Fruit fly (Drosophila melanogaster) whole organism, embryonic: ENCODE results near the gene Acat1.

Experiments used
- BtbVII ChIP-seq: fragments of 200-800 bp; sonication (Bioruptor generic); optimal IDR thresholded peaks from 3 replicates; lab custom pipeline; 2017; ENCODE audit warnings: missing biosample characterization, mild to moderate bottlenecking, missing genetic modification characterization
- CG10431 ChIP-seq: fragments of 200-800 bp; sonication (Bioruptor generic); optimal IDR thresholded peaks from 3 replicates; lab custom pipeline; 2018; ENCODE audit warnings: missing biosample characterization, mild to moderate bottlenecking, missing genetic modification characterization
- CG10654 ChIP-seq: fragments of 200-800 bp; sonication (Bioruptor generic); optimal IDR thresholded peaks from 2 replicates; lab custom pipeline; 2016; ENCODE audit warnings: missing biosample characterization, missing genetic modification characterization
- CG11723 ChIP-seq: fragments of 200-800 bp; sonication (Bioruptor generic); optimal IDR thresholded peaks from 2 replicates; lab custom pipeline; 2017; ENCODE audit warnings: missing biosample characterization, mild to moderate bottlenecking, missing genetic modification characterization
- CG12744 ChIP-seq: fragments of 200-800 bp; sonication (Bioruptor generic); optimal IDR thresholded peaks from 2 replicates; lab custom pipeline; 2016; ENCODE audit warnings: missing biosample characterization, missing genetic modification characterization
- CG15514 ChIP-seq: fragments of 200-800 bp; sonication (Bioruptor generic); optimal IDR thresholded peaks from 3 replicates; lab custom pipeline; 2017; ENCODE audit warnings: missing biosample characterization, missing genetic modification characterization, mild to moderate bottlenecking, moderate library complexity, missing genetic modification reagents
- CG15696 ChIP-seq: fragments of 200-800 bp; sonication (Bioruptor generic); optimal IDR thresholded peaks from 2 replicates; lab custom pipeline; 2019; ENCODE audit warnings: missing biosample characterization, mild to moderate bottlenecking, missing genetic modification characterization, moderate library complexity
- CG17186 ChIP-seq: fragments of 200-800 bp; sonication (Bioruptor generic); optimal IDR thresholded peaks from 3 replicates; lab custom pipeline; 2017; ENCODE audit warnings: missing biosample characterization, missing genetic modification reagents, missing genetic modification characterization
- CG18599 ChIP-seq: fragments of 200-800 bp; sonication (Bioruptor generic); optimal IDR thresholded peaks from 3 replicates; lab custom pipeline; 2017; ENCODE audit warnings: missing biosample characterization, missing genetic modification characterization, mild to moderate bottlenecking, moderate library complexity, missing genetic modification reagents
- CG2889 ChIP-seq: fragments of 200-800 bp; sonication (Bioruptor generic); IDR thresholded peaks from 3 replicates; pipeline ENCODE4 v1.3.6; 2022; ENCODE audit warnings: missing biosample characterization, missing genetic modification characterization
- CG4854 ChIP-seq: fragments of 200-800 bp; sonication (Bioruptor generic); optimal IDR thresholded peaks from 2 replicates; lab custom pipeline; 2016; ENCODE audit warnings: missing biosample characterization, missing genetic modification characterization, inconsistent platforms
- CG6689 ChIP-seq: fragments of 200-800 bp; sonication (Bioruptor generic); IDR thresholded peaks from 2 replicates; pipeline ENCODE4 v1.3.6; 2022; ENCODE audit warnings: missing biosample characterization, missing genetic modification characterization
- CG7357 ChIP-seq: fragments of 200-800 bp; sonication (Bioruptor generic); IDR thresholded peaks from 3 replicates; pipeline ENCODE4 v1.3.6; 2022; ENCODE audit warnings: missing biosample characterization, missing genetic modification characterization
- CG9797 ChIP-seq: fragments of 200-800 bp; sonication (Bioruptor generic); optimal IDR thresholded peaks from 3 replicates; lab custom pipeline; 2018; ENCODE audit warnings: missing biosample characterization, mild to moderate bottlenecking, missing genetic modification characterization
- CHES-1-like ChIP-seq: fragments of 200-800 bp; sonication (Bioruptor generic); optimal IDR thresholded peaks from 2 replicates; lab custom pipeline; 2016; ENCODE audit warnings: missing biosample characterization, missing genetic modification characterization
- Camta ChIP-seq: fragments of 200-800 bp; sonication (Bioruptor generic); optimal IDR thresholded peaks from 2 replicates; lab custom pipeline; 2016; ENCODE audit warnings: missing biosample characterization, missing genetic modification characterization
- CrebB ChIP-seq: fragments of 200-800 bp; sonication (Bioruptor generic); optimal IDR thresholded peaks from 3 replicates; lab custom pipeline; 2018; ENCODE audit warnings: missing biosample characterization, mild to moderate bottlenecking, missing genetic modification characterization
- Dek ChIP-seq: fragments of 200-800 bp; sonication (Bioruptor generic); optimal IDR thresholded peaks from 3 replicates; lab custom pipeline; 2019; ENCODE audit warnings: missing biosample characterization, mild to moderate bottlenecking, missing genetic modification characterization, moderate library complexity
- Fer3 ChIP-seq: fragments of 200-800 bp; sonication (Bioruptor generic); optimal IDR thresholded peaks from 2 replicates; lab custom pipeline; 2018; ENCODE audit warnings: missing biosample characterization, mild to moderate bottlenecking, missing genetic modification characterization, moderate library complexity
- Gsc ChIP-seq: fragments of 200-800 bp; sonication (Bioruptor generic); IDR thresholded peaks from 2 replicates; pipeline ENCODE4 v1.3.6; 2022; ENCODE audit warnings: missing biosample characterization, missing genetic modification characterization
- H15 ChIP-seq: fragments of 200-800 bp; sonication (Bioruptor generic); IDR thresholded peaks from 3 replicates; pipeline ENCODE4 v1.3.6; 2022; ENCODE audit warnings: missing biosample characterization, missing genetic modification characterization
- Hand ChIP-seq: fragments of 200-800 bp; sonication (Bioruptor generic); optimal IDR thresholded peaks from 2 replicates; lab custom pipeline; 2017; ENCODE audit warnings: mild to moderate bottlenecking, missing biosample characterization, missing genetic modification reagents, missing genetic modification characterization
- Hr78 ChIP-seq, 2 experiments: fragments of 200-800 bp in 1 of 2; fragments of >200 bp in 1 of 2; sonication (Bioruptor generic) in 1 of 2; optimal IDR thresholded peaks; 2 replicates each; lab custom pipeline; 2017 to 2019; ENCODE audit warnings: missing biosample characterization in 2 of 2, missing genetic modification characterization in 2 of 2, mild to moderate bottlenecking in 1 of 2, moderate library complexity in 1 of 2
- Oaz ChIP-seq: fragments of 200-800 bp; sonication (Bioruptor generic); IDR thresholded peaks from 2 replicates; pipeline ENCODE4 v1.3.6; 2022; ENCODE audit warnings: missing biosample characterization, missing genetic modification characterization
- Rx ChIP-seq: fragments of 200-800 bp; sonication (Bioruptor generic); IDR thresholded peaks from 2 replicates; pipeline ENCODE4 v1.3.6; 2022; ENCODE audit warnings: missing biosample characterization, missing genetic modification characterization
- Ssrp ChIP-seq: fragments of 200-800 bp; sonication (Bioruptor generic); optimal IDR thresholded peaks from 2 replicates; lab custom pipeline; 2018; ENCODE audit warnings: missing biosample characterization, mild to moderate bottlenecking, missing genetic modification characterization, moderate library complexity
- ara ChIP-seq: fragments of 200-800 bp; sonication (Bioruptor generic); IDR thresholded peaks from 2 replicates; pipeline ENCODE4 v1.3.6; 2022; ENCODE audit warnings: missing biosample characterization, missing genetic modification characterization
- bbx ChIP-seq: fragments of 200-800 bp; sonication (Bioruptor generic); IDR thresholded peaks from 2 replicates; pipeline ENCODE4 v1.3.6; 2022; ENCODE audit warnings: missing biosample characterization, missing genetic modification characterization; ENCODE audit not compliant: partially characterized antibody
- chn ChIP-seq: fragments of 200-800 bp; sonication (Bioruptor generic); optimal IDR thresholded peaks from 2 replicates; lab custom pipeline; 2016; ENCODE audit warnings: missing biosample characterization, missing genetic modification characterization
- dmrt11E ChIP-seq: fragments of 200-800 bp; sonication (Bioruptor generic); optimal IDR thresholded peaks from 3 replicates; lab custom pipeline; 2018; ENCODE audit warnings: missing biosample characterization, mild to moderate bottlenecking, missing genetic modification characterization, moderate library complexity
- ems ChIP-seq: fragments of 200-800 bp; sonication (Bioruptor generic); optimal IDR thresholded peaks from 3 replicates; lab custom pipeline; 2016; ENCODE audit warnings: missing biosample characterization, missing genetic modification characterization
- eyg ChIP-seq: fragments of 200-800 bp; sonication (Bioruptor generic); optimal IDR thresholded peaks from 3 replicates; lab custom pipeline; 2016; ENCODE audit warnings: missing biosample characterization, missing genetic modification characterization
- fd96Cb ChIP-seq: fragments of 200-800 bp; sonication (Bioruptor generic); optimal IDR thresholded peaks from 2 replicates; lab custom pipeline; 2018; ENCODE audit warnings: missing biosample characterization, mild to moderate bottlenecking, missing genetic modification characterization, moderate library complexity
- gcm ChIP-seq: fragments of 200-800 bp; sonication (Bioruptor generic); optimal IDR thresholded peaks from 2 replicates; lab custom pipeline; 2019; ENCODE audit warnings: missing biosample characterization, mild to moderate bottlenecking, missing genetic modification characterization, moderate library complexity
- h ChIP-seq: fragments of >200 bp; optimal IDR thresholded peaks from 2 replicates; lab custom pipeline; 2017
- hth ChIP-seq: fragments of >200 bp; optimal IDR thresholded peaks from 2 replicates; lab custom pipeline; 2017; ENCODE audit warnings: inconsistent platforms
- lola ChIP-seq, 3 experiments: fragments of >200 bp in 2 of 3; fragments of 200-800 bp in 1 of 3; sonication (Bioruptor generic) in 1 of 3; optimal IDR thresholded peaks; 2 replicates each; lab custom pipeline; 2017 to 2019; ENCODE audit warnings: missing biosample characterization in 3 of 3, missing genetic modification characterization in 3 of 3, mild to moderate bottlenecking in 1 of 3, moderate library complexity in 1 of 3
- nerfin-1 ChIP-seq: fragments of 200-800 bp; sonication (Bioruptor generic); optimal IDR thresholded peaks from 3 replicates; lab custom pipeline; 2019; ENCODE audit warnings: missing biosample characterization, mild to moderate bottlenecking, missing genetic modification characterization, moderate library complexity
- org-1 ChIP-seq: fragments of 200-800 bp; sonication (Bioruptor generic); optimal IDR thresholded peaks from 2 replicates; lab custom pipeline; 2017; ENCODE audit warnings: missing biosample characterization, missing genetic modification characterization
- pfk ChIP-seq: fragments of 200-800 bp; sonication (Bioruptor generic); optimal IDR thresholded peaks from 2 replicates; lab custom pipeline; 2018; ENCODE audit warnings: missing biosample characterization, mild to moderate bottlenecking, missing genetic modification characterization, moderate library complexity
- pita ChIP-seq: fragments of 200-800 bp; sonication (Bioruptor generic); optimal IDR thresholded peaks from 2 replicates; lab custom pipeline; 2017; ENCODE audit warnings: missing biosample characterization, mild to moderate bottlenecking, missing genetic modification characterization
- psq ChIP-seq: fragments of 200-800 bp; sonication (Bioruptor generic); optimal IDR thresholded peaks from 2 replicates; lab custom pipeline; 2017; ENCODE audit warnings: missing biosample characterization, missing genetic modification characterization
- seq ChIP-seq: fragments of 200-800 bp; sonication (Bioruptor generic); IDR thresholded peaks from 2 replicates; pipeline ENCODE4 v1.3.6; 2022; ENCODE audit warnings: missing biosample characterization, missing genetic modification characterization
- stwl ChIP-seq: fragments of 200-800 bp; sonication (Bioruptor generic); optimal IDR thresholded peaks from 3 replicates; lab custom pipeline; 2018; ENCODE audit warnings: missing biosample characterization, mild to moderate bottlenecking, missing genetic modification characterization, moderate library complexity
- sug ChIP-seq: fragments of 200-800 bp; optimal IDR thresholded peaks from 2 replicates; lab custom pipeline; 2019; ENCODE audit warnings: missing biosample characterization, mild to moderate bottlenecking, missing genetic modification characterization, moderate library complexity
- unc-4 ChIP-seq: fragments of 200-800 bp; sonication (Bioruptor generic); IDR thresholded peaks from 2 replicates; pipeline ENCODE4 v1.3.6; 2022; ENCODE audit warnings: missing biosample characterization, missing genetic modification characterization; ENCODE audit not compliant: partially characterized antibody
- vfl ChIP-seq: fragments of 200-800 bp; sonication (Bioruptor generic); optimal IDR thresholded peaks from 2 replicates; lab custom pipeline; 2016; ENCODE audit warnings: missing biosample characterization, missing genetic modification characterization
- wor ChIP-seq: fragments of 200-800 bp; sonication (Bioruptor generic); IDR thresholded peaks from 2 replicates; pipeline ENCODE4 v1.3.6; 2022; ENCODE audit warnings: missing biosample characterization, missing genetic modification characterization

Acat1 gene

DNA sequence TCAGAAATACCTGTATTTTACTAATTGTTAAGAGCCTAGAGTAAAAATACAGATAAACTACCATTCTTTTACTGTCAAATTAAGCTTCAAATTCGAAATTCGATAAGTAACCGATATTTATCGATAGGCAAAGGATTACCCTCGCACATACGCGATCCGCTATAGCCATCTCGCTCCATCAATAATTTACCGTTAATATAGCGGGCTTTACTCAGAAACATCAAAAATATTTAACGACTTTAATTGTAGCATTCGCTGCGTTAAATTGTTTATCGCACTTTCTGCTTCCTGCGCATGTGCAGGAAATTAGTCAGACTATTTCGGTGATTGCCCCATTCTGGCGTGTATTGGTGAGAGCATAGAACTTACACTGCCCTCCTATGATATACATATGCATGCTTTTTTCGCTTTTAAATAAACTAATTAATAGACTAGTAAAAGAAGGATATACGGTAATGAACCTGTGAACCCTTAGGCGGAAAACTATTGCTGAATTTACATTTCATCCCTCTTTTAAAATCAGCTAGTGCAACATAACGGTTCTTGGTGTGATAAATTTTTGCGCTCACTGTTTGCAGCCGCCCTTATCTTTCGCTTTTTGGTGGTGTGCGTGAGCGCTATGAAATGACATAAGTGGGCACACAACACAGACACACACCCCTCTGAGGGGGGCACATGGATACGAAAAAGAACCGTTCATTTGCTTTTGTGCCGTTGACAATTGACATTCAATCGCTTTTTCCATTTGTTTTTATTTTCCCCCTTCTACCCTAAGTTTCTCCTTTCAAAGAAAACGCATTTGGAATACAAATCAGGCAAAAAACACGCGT lies 19.9 kb upstream of the Acat1 start, which contains the start of the genes dpr14 and spidey (continued):
- TF ChIP-seq CG7357 (GFP tag; lab: Robert Waterston, UW) (peak; percentile 79), vfl (peak; percentile 80), pfk (GFP tag; lab: Kevin White, UChicago) (peak; percentile 12), stwl (tag; lab: Kevin White, UChicago) (no peak), dmrt11E (tag; lab: Kevin White, UChicago) (peak; percentile 73), CG10431 (GFP tag; lab: Kevin White, UChicago) (peak; percentile 75), Hand (GFP tag; lab: Kevin White, UChicago) (peak; percentile 88), Gsc (GFP tag; lab: Robert Waterston, UW) (peak; percentile 62), h (lab: Kevin White, UChicago) (no peak), CG12744 (GFP tag; lab: Kevin White, UChicago) (peak; percentile 71), hth (lab: Kevin White, UChicago) (no peak), eyg (GFP tag; lab: Kevin White, UChicago) (peak; percentile 67), CG17186 (GFP tag; lab: Kevin White, UChicago) (no peak), CrebB (tag; lab: Kevin White, UChicago) (peak; percentile 87), BtbVII (GFP tag; lab: Kevin White, UChicago) (peak; percentile 91), gcm (GFP tag; lab: Kevin White, UChicago) (peak; percentile 93), lola (GFP tag; optimal IDR thresholded peaks at IDR 0.05; lab: Kevin White, UChicago) (peak in 1 of 3 experiments; percentile 76), Ssrp (peak; percentile 78), fd96Cb (tag; lab: Kevin White, UChicago) (peak; percentile 88), CG15696 (tag; lab: Kevin White, UChicago) (peak; percentile 68), CG6689 (peak; percentile 86), CG4854 (GFP tag; lab: Kevin White, UChicago) (peak; percentile 83), psq (GFP tag; lab: Kevin White, UChicago) (peak; percentile 49), wor (GFP tag; lab: Robert Waterston, UW) (peak; percentile 79), org-1 (GFP tag; lab: Kevin White, UChicago) (peak; percentile 89), ara (GFP tag; lab: Robert Waterston, UW) (peak; percentile 77), CG2889 (GFP tag; lab: Robert Waterston, UW) (peak; percentile 85), CG9797 (GFP tag; lab: Kevin White, UChicago) (peak; percentile 22), Camta (GFP tag; lab: Kevin White, UChicago) (peak; percentile 83), Oaz (GFP tag; lab: Robert Waterston, UW) (peak; percentile 86), seq (peak; percentile 95), bbx (GFP tag; lab: Robert Waterston, UW) (no peak), chn (GFP tag; lab: Kevin White, UChicago) (peak; percentile 80), sug (tag; lab: Kevin White, UChicago) (peak; percentile 95), CG18599 (GFP tag; lab: Kevin White, UChicago) (peak; percentile 97), CHES-1-like (GFP tag; lab: Kevin White, UChicago) (peak; percentile 89), CG10654 (peak; percentile 73), H15 (GFP tag; lab: Robert Waterston, UW) (peak; percentile 79; the same call in 2 of the 3 replicates), CG11723 (GFP tag; lab: Kevin White, UChicago) (peak; percentile 80), Hr78 (GFP tag; optimal IDR thresholded peaks at IDR 0.05; lab: Kevin White, UChicago) (peak in 1 of 2 experiments; percentile 75), Dek (tag; lab: Kevin White, UChicago) (peak; percentile 90), ems (peak; percentile 89), unc-4 (GFP tag; lab: Robert Waterston, UW) (peak; percentile 42), Rx (GFP tag; lab: Robert Waterston, UW) (peak; percentile 81), CG15514 (GFP tag; lab: Kevin White, UChicago) (peak; percentile 84), nerfin-1 (peak; percentile 86), pita (GFP tag; lab: Kevin White, UChicago) (no peak), Fer3 (tag; lab: Kevin White, UChicago) (peak; percentile 93)
